Worm (Caenorhabditis elegans) whole organism, L1 larva: Measurements from ENCODE around the gene F56D5.5.
A peak's percentile ranks its signal among the peaks of the same experiment; 100 is the strongest.

ENCODE experiments used
- C04F5.9 ChIP-seq: sonication (generic microtip); optimal IDR thresholded peaks from 2 replicates; lab custom pipeline; 2016; ENCODE audit warnings: missing genetic modification characterization, missing compliant biosample characterization
- F16B12.6 ChIP-seq: fragments of 150-350 bp; optimal IDR thresholded peaks from 2 replicates; lab custom pipeline; 2014; ENCODE audit warnings: missing biosample characterization, missing genetic modification characterization
- aha-1 ChIP-seq: fragments of 150-350 bp; optimal IDR thresholded peaks from 2 replicates; lab custom pipeline; 2014; ENCODE audit warnings: missing biosample characterization, missing genetic modification characterization
- aly-2 ChIP-seq: fragments of 150-350 bp; optimal IDR thresholded peaks from 2 replicates; lab custom pipeline; 2014; ENCODE audit warnings: missing biosample characterization, missing genetic modification characterization
- blmp-1 ChIP-seq: fragments of 150-350 bp; optimal IDR thresholded peaks from 2 replicates; lab custom pipeline; 2014; ENCODE audit warnings: missing biosample characterization, missing genetic modification characterization
- ceh-82 ChIP-seq, 3 experiments: fragments of 150-350 bp in 1 of 3; sonication (generic microtip) in 2 of 3; optimal IDR thresholded peaks; 2 replicates each; lab custom pipeline; 2014 to 2017; ENCODE audit warnings: missing biosample characterization in 3 of 3, missing genetic modification characterization in 3 of 3
- dsc-1 ChIP-seq: sonication (generic microtip); optimal IDR thresholded peaks from 2 replicates; lab custom pipeline; 2016; ENCODE audit warnings: mild to moderate bottlenecking, missing genetic modification characterization, missing compliant biosample characterization
- efl-1 ChIP-seq, 4 experiments: fragments of 150-350 bp; optimal IDR thresholded peaks in 3 of 4; peaks in 1 of 4; 1 replicate in 1 of 4; 2 replicates in 3 of 4; lab custom pipeline; 2014; ENCODE audit warnings: missing biosample characterization in 2 of 4, missing genetic modification characterization in 2 of 4, missing genetic modification reagents in 2 of 4
- egl-13 ChIP-seq: sonication (generic microtip); optimal IDR thresholded peaks from 2 replicates; lab custom pipeline; 2016; ENCODE audit warnings: missing genotype, missing genetic modification reagents, missing genetic modification characterization, missing compliant biosample characterization
- egl-27 ChIP-seq, 2 experiments: fragments of 150-350 bp in 1 of 2; sonication (generic microtip); optimal IDR thresholded peaks; 3 replicates each; lab custom pipeline; 2017 to 2018; ENCODE audit warnings: missing biosample characterization in 2 of 2, missing genetic modification characterization in 2 of 2, missing genetic modification reagents in 2 of 2
- elt-2 ChIP-seq: sonication (generic microtip); optimal IDR thresholded peaks from 2 replicates; lab custom pipeline; 2016; ENCODE audit warnings: missing genetic modification characterization, mild to moderate bottlenecking, inconsistent platforms, missing compliant biosample characterization, missing genetic modification reagents
- fkh-10 ChIP-seq: sonication (generic microtip); optimal IDR thresholded peaks from 2 replicates; lab custom pipeline; 2017; ENCODE audit warnings: missing biosample characterization, missing genetic modification reagents, missing genetic modification characterization
- fkh-4 ChIP-seq: sonication (generic microtip); optimal IDR thresholded peaks from 2 replicates; lab custom pipeline; 2016; ENCODE audit warnings: missing compliant biosample characterization, missing genetic modification characterization, borderline replicate concordance
- fkh-8 ChIP-seq: sonication (generic microtip); optimal IDR thresholded peaks from 2 replicates; lab custom pipeline; 2016; ENCODE audit warnings: mild to moderate bottlenecking, missing genetic modification characterization, missing compliant biosample characterization
- fos-1 ChIP-seq: fragments of 150-350 bp; optimal IDR thresholded peaks from 2 replicates; lab custom pipeline; 2014; ENCODE audit warnings: missing biosample characterization, missing genetic modification characterization
- hlh-17 ChIP-seq: fragments of 200-800 bp; sonication (Bioruptor generic); optimal IDR thresholded peaks from 2 replicates; lab custom pipeline; 2018; ENCODE audit warnings: missing genetic modification characterization, mild to moderate bottlenecking, missing compliant biosample characterization, moderate library complexity, borderline replicate concordance
- hlh-4 ChIP-seq: sonication (generic microtip); optimal IDR thresholded peaks from 2 replicates; lab custom pipeline; 2016; ENCODE audit warnings: mild to moderate bottlenecking, missing genetic modification characterization, missing compliant biosample characterization
- hpl-2 ChIP-seq: fragments of 150-350 bp; optimal IDR thresholded peaks from 2 replicates; lab custom pipeline; 2014; ENCODE audit warnings: missing biosample characterization, missing genetic modification reagents, missing genetic modification characterization
- irx-1 ChIP-seq: sonication (generic microtip); optimal IDR thresholded peaks from 2 replicates; lab custom pipeline; 2016; ENCODE audit warnings: missing genetic modification characterization, missing compliant biosample characterization
- isw-1 ChIP-seq: fragments of 200-800 bp; sonication (Bioruptor generic); IDR thresholded peaks from 2 replicates; pipeline ENCODE4 v1.3.6; 2022; ENCODE audit warnings: missing genetic modification characterization, missing compliant biosample characterization
- jun-1 ChIP-seq: fragments of 150-350 bp; optimal IDR thresholded peaks from 2 replicates; lab custom pipeline; 2014; ENCODE audit warnings: missing biosample characterization, missing genetic modification reagents, missing genetic modification characterization
- lin-13 ChIP-seq: fragments of 150-350 bp; optimal IDR thresholded peaks from 2 replicates; lab custom pipeline; 2014; ENCODE audit warnings: missing biosample characterization, missing genetic modification reagents, missing genetic modification characterization
- lin-14 ChIP-seq: fragments of 200-800 bp; sonication (Bioruptor generic); optimal IDR thresholded peaks from 2 replicates; lab custom pipeline; 2018; ENCODE audit warnings: mild to moderate bottlenecking, missing genetic modification characterization, moderate library complexity, missing compliant biosample characterization
- lin-15B ChIP-seq: fragments of 150-350 bp; sonication (generic microtip); optimal IDR thresholded peaks from 3 replicates; lab custom pipeline; 2014; ENCODE audit warnings: missing biosample characterization, missing genetic modification characterization
- lin-35 ChIP-seq, 2 experiments: fragments of 150-350 bp; optimal IDR thresholded peaks; 2 replicates each; lab custom pipeline; 2014; ENCODE audit warnings: missing biosample characterization in 2 of 2, missing genetic modification characterization in 2 of 2, missing genetic modification reagents in 2 of 2
- lin-39 ChIP-seq: fragments of 150-350 bp; optimal IDR thresholded peaks from 2 replicates; lab custom pipeline; 2014; ENCODE audit warnings: missing biosample characterization, missing genetic modification reagents, missing genetic modification characterization
- lir-3 ChIP-seq: sonication (generic microtip); optimal IDR thresholded peaks from 2 replicates; lab custom pipeline; 2016; ENCODE audit warnings: mild to moderate bottlenecking, missing genetic modification characterization, moderate library complexity, missing compliant biosample characterization; ENCODE audit not compliant: poor library complexity
- mef-2 ChIP-seq: fragments of 150-350 bp; optimal IDR thresholded peaks from 2 replicates; lab custom pipeline; 2014; ENCODE audit warnings: missing biosample characterization, missing genetic modification characterization
- nhr-11 ChIP-seq: fragments of 150-350 bp; optimal IDR thresholded peaks from 2 replicates; lab custom pipeline; 2014; ENCODE audit warnings: missing biosample characterization, missing genetic modification characterization
- nhr-12 ChIP-seq: sonication (generic microtip); optimal IDR thresholded peaks from 2 replicates; lab custom pipeline; 2017; ENCODE audit warnings: missing biosample characterization, missing genetic modification characterization
- nhr-20 ChIP-seq: sonication (generic microtip); optimal IDR thresholded peaks from 2 replicates; lab custom pipeline; 2016; ENCODE audit warnings: mild to moderate bottlenecking, missing genetic modification characterization, missing compliant biosample characterization
- nhr-28 ChIP-seq: fragments of 150-350 bp; optimal IDR thresholded peaks from 2 replicates; lab custom pipeline; 2014; ENCODE audit warnings: missing biosample characterization, missing genetic modification characterization
- nhr-47 ChIP-seq: sonication (generic microtip); optimal IDR thresholded peaks from 2 replicates; lab custom pipeline; 2016; ENCODE audit warnings: mild to moderate bottlenecking, missing genetic modification characterization, moderate library complexity, missing compliant biosample characterization
- nhr-71 ChIP-seq: sonication (generic microtip); optimal IDR thresholded peaks from 2 replicates; lab custom pipeline; 2016; ENCODE audit warnings: mild to moderate bottlenecking, missing genetic modification characterization, moderate library complexity, missing compliant biosample characterization
- nhr-77 ChIP-seq: fragments of 150-350 bp; optimal IDR thresholded peaks from 2 replicates; lab custom pipeline; 2014; ENCODE audit warnings: missing biosample characterization, missing genetic modification characterization
- nhr-84 ChIP-seq: sonication (generic microtip); optimal IDR thresholded peaks from 2 replicates; lab custom pipeline; 2017; ENCODE audit warnings: missing biosample characterization, missing genetic modification characterization
- nhr-90 ChIP-seq: sonication (generic microtip); optimal IDR thresholded peaks from 2 replicates; lab custom pipeline; 2016; ENCODE audit warnings: mild to moderate bottlenecking, missing genetic modification characterization, missing compliant biosample characterization; ENCODE audit not compliant: poor library complexity
- pax-3 ChIP-seq: fragments of 200-800 bp; sonication (Bioruptor generic); optimal IDR thresholded peaks from 2 replicates; lab custom pipeline; 2018; ENCODE audit warnings: mild to moderate bottlenecking, missing genetic modification characterization, moderate library complexity, missing compliant biosample characterization
- rnt-1 ChIP-seq: sonication (generic microtip); optimal IDR thresholded peaks from 2 replicates; lab custom pipeline; 2016; ENCODE audit warnings: mild to moderate bottlenecking, missing genetic modification characterization, moderate library complexity, missing compliant biosample characterization
- skn-1 ChIP-seq: fragments of 150-350 bp; optimal IDR thresholded peaks from 2 replicates; lab custom pipeline; 2014; ENCODE audit warnings: missing biosample characterization, missing genetic modification characterization
- snpc-4 ChIP-seq: fragments of 150-350 bp; optimal IDR thresholded peaks from 2 replicates; lab custom pipeline; 2014; ENCODE audit warnings: missing biosample characterization, missing genetic modification characterization
- sox-4 ChIP-seq: sonication (generic microtip); optimal IDR thresholded peaks from 2 replicates; lab custom pipeline; 2016; ENCODE audit warnings: missing genetic modification characterization, missing compliant biosample characterization
- sptf-1 ChIP-seq: fragments of 150-350 bp; optimal IDR thresholded peaks from 2 replicates; lab custom pipeline; 2014; ENCODE audit warnings: missing biosample characterization, missing genetic modification characterization
- sup-37 ChIP-seq: fragments of 200-800 bp; sonication (Bioruptor generic); optimal IDR thresholded peaks from 2 replicates; lab custom pipeline; 2018; ENCODE audit warnings: mild to moderate bottlenecking, missing genetic modification characterization, missing compliant biosample characterization
- swsn-7 ChIP-seq: sonication (generic microtip); optimal IDR thresholded peaks from 2 replicates; lab custom pipeline; 2016; ENCODE audit warnings: missing genetic modification characterization, missing compliant biosample characterization
- tbx-2 ChIP-seq: sonication (generic microtip); optimal IDR thresholded peaks from 2 replicates; lab custom pipeline; 2016; ENCODE audit warnings: missing genetic modification characterization, missing compliant biosample characterization
- tlp-1 ChIP-seq: fragments of 150-350 bp; optimal IDR thresholded peaks from 2 replicates; lab custom pipeline; 2014; ENCODE audit warnings: missing biosample characterization, missing genetic modification characterization
- unc-30 ChIP-seq: sonication (generic microtip); optimal IDR thresholded peaks from 2 replicates; lab custom pipeline; 2017; ENCODE audit warnings: missing biosample characterization, missing genetic modification characterization
- unc-86 ChIP-seq: sonication (generic microtip); optimal IDR thresholded peaks from 2 replicates; lab custom pipeline; 2016; ENCODE audit warnings: missing genetic modification characterization, missing compliant biosample characterization
- vab-15 ChIP-seq: sonication (generic microtip); optimal IDR thresholded peaks from 2 replicates; lab custom pipeline; 2017; ENCODE audit warnings: missing genotype, mild to moderate bottlenecking, missing genetic modification characterization, missing compliant biosample characterization
- xbp-1 ChIP-seq: sonication (generic microtip); optimal IDR thresholded peaks from 2 replicates; lab custom pipeline; 2016; ENCODE audit warnings: missing genetic modification characterization, missing compliant biosample characterization
- zip-4 ChIP-seq: fragments of 200-800 bp; sonication (Bioruptor generic); optimal IDR thresholded peaks from 2 replicates; lab custom pipeline; 2018; ENCODE audit warnings: mild to moderate bottlenecking, missing genetic modification characterization, moderate library complexity, missing compliant biosample characterization
- ztf-4 ChIP-seq: fragments of 150-350 bp; optimal IDR thresholded peaks from 2 replicates; lab custom pipeline; 2014; ENCODE audit warnings: missing biosample characterization, missing genetic modification characterization

Gene F56D5.5

ce11 chrIV:9442106-9442532, 34.2 kb upstream of the F56D5.5 start:
- TF ChIP-seq jun-1 (tag; lab: Kevin White, UChicago) (peak; percentile 44), rnt-1 (tag; lab: Kevin White, UChicago) (peak; percentile 26), tbx-2 (tag; lab: Kevin White, UChicago) (no peak), isw-1 (GFP tag; lab: Robert Waterston, UW) (no peak), fos-1 (tag; lab: Kevin White, UChicago) (peak; percentile 16), sox-4 (tag; lab: Kevin White, UChicago) (no peak), irx-1 (tag; lab: Kevin White, UChicago) (peak; percentile 37), egl-27 (tag; optimal IDR thresholded peaks at IDR 0.05; lab: Kevin White, UChicago) (peak in 1 of 2 experiments; percentile 11), fkh-4 (tag; lab: Kevin White, UChicago) (no peak), tlp-1 (tag; lab: Kevin White, UChicago) (no peak), xbp-1 (tag; lab: Kevin White, UChicago) (peak; percentile 12), nhr-47 (tag; lab: Kevin White, UChicago) (peak; percentile 63), lin-13 (GFP tag; lab: Kevin White, UChicago) (peak; percentile 66), fkh-8 (tag; lab: Kevin White, UChicago) (no peak), sup-37 (GFP tag; lab: Kevin White, UChicago) (no peak), fkh-10 (GFP tag; lab: Kevin White, UChicago) (no peak), vab-15 (no peak), ceh-82 (tag; optimal IDR thresholded peaks at IDR 0.05; lab: Kevin White, UChicago) (no peak), nhr-28 (tag; lab: Kevin White, UChicago) (no peak), elt-2 (tag; lab: Kevin White, UChicago) (peak; percentile 92), pax-3 (tag; lab: Kevin White, UChicago) (no peak), nhr-77 (tag; lab: Kevin White, UChicago) (no peak), blmp-1 (peak; percentile 80), nhr-12 (tag; lab: Kevin White, UChicago) (no peak), lin-39 (tag; lab: Kevin White, UChicago) (no peak), dsc-1 (tag; lab: Kevin White, UChicago) (no peak), aha-1 (tag; lab: Kevin White, UChicago) (no peak), C04F5.9 (peak; percentile 3), ztf-4 (tag; lab: Kevin White, UChicago) (no peak), nhr-20 (tag; lab: Kevin White, UChicago) (peak; percentile 93), hlh-17 (GFP tag; lab: Kevin White, UChicago) (no peak), lin-15B (tag; lab: Kevin White, UChicago) (no peak), egl-13 (tag; lab: Kevin White, UChicago) (no peak), swsn-7 (tag; lab: Kevin White, UChicago) (peak; percentile 41), hpl-2 (no peak), snpc-4 (tag; lab: Kevin White, UChicago) (peak; percentile 61), hlh-4 (tag; lab: Kevin White, UChicago) (no peak), sptf-1 (tag; lab: Kevin White, UChicago) (no peak), aly-2 (tag; lab: Kevin White, UChicago) (no peak), unc-86 (tag; lab: Kevin White, UChicago) (no peak), nhr-11 (tag; lab: Kevin White, UChicago) (no peak), nhr-71 (tag; lab: Kevin White, UChicago) (peak; percentile 90), mef-2 (tag; lab: Kevin White, UChicago) (no peak), nhr-90 (peak; percentile 81), skn-1 (tag; lab: Kevin White, UChicago) (no peak), lir-3 (tag; lab: Kevin White, UChicago) (no peak), nhr-84 (tag; lab: Kevin White, UChicago) (no peak), efl-1 (optimal IDR thresholded peaks at IDR 0.05; lab: Kevin White, UChicago) (peak in 1 of 2 experiments; percentile 22), efl-1 (GFP tag; optimal IDR thresholded peaks at IDR 0.05 in 1 of 2; lab: Kevin White, UChicago) (peak in 1 of 2 experiments; percentile 38), F16B12.6 (tag; lab: Kevin White, UChicago) (no peak), unc-30 (tag; lab: Kevin White, UChicago) (no peak), lin-35 (GFP tag; optimal IDR thresholded peaks at IDR 0.05; lab: Kevin White, UChicago) (peak in 1 of 2 experiments; percentile 77), zip-4 (GFP tag; lab: Kevin White, UChicago) (no peak), lin-14 (GFP tag; lab: Kevin White, UChicago) (peak; percentile 82)
